Worm (Caenorhabditis elegans) whole organism, L3 larva: ENCODE measurements around the gene meg-2.

Experiments
- R02D3.7 ChIP-seq: fragments of 150-350 bp; optimal IDR thresholded peaks from 2 replicates; lab custom pipeline; 2014; ENCODE audit warnings: missing biosample characterization, missing genetic modification characterization
- ZK546.5 ChIP-seq: sonication (generic microtip); optimal IDR thresholded peaks from 2 replicates; lab custom pipeline; 2017; ENCODE audit warnings: missing biosample characterization, missing genetic modification characterization
- ama-1 ChIP-seq: fragments of 150-350 bp; optimal IDR thresholded peaks from 2 replicates; lab custom pipeline; 2018
- ceh-16 ChIP-seq: sonication (generic microtip); optimal IDR thresholded peaks from 2 replicates; lab custom pipeline; 2017; ENCODE audit warnings: missing biosample characterization, missing genetic modification characterization
- ceh-28 ChIP-seq: fragments of 150-350 bp; optimal IDR thresholded peaks from 2 replicates; lab custom pipeline; 2014; ENCODE audit warnings: missing biosample characterization, missing genetic modification reagents, missing genetic modification characterization
- ceh-82 ChIP-seq: fragments of 150-350 bp; optimal IDR thresholded peaks from 2 replicates; lab custom pipeline; 2014; ENCODE audit warnings: missing biosample characterization, missing genetic modification characterization
- daf-12 ChIP-seq: fragments of 150-350 bp; optimal IDR thresholded peaks from 2 replicates; lab custom pipeline; 2014; ENCODE audit warnings: missing biosample characterization, missing genetic modification reagents, missing genetic modification characterization
- egl-27 ChIP-seq: sonication (generic microtip); optimal IDR thresholded peaks from 4 replicates; lab custom pipeline; 2017; ENCODE audit warnings: missing biosample characterization, missing genetic modification reagents, missing genetic modification characterization
- elt-1 ChIP-seq: fragments of 150-350 bp; optimal IDR thresholded peaks from 2 replicates; lab custom pipeline; 2014; ENCODE audit warnings: missing biosample characterization, missing genetic modification characterization
- elt-2 ChIP-seq: sonication (generic microtip); optimal IDR thresholded peaks from 2 replicates; lab custom pipeline; 2016; ENCODE audit warnings: missing genetic modification reagents, mild to moderate bottlenecking, missing genetic modification characterization, missing compliant biosample characterization
- elt-3 ChIP-seq, 3 experiments: fragments of 150-350 bp in 1 of 3; sonication (generic microtip) in 2 of 3; optimal IDR thresholded peaks; 2 replicates in 2 of 3; 4 replicates in 1 of 3; lab custom pipeline; 2014 to 2017; ENCODE audit warnings: missing biosample characterization in 3 of 3, missing genetic modification characterization in 3 of 3
- eor-1 ChIP-seq, 2 experiments: fragments of 150-350 bp; optimal IDR thresholded peaks; 2 replicates each; lab custom pipeline; 2014 to 2018; ENCODE audit warnings: missing biosample characterization in 2 of 2, missing genetic modification characterization in 2 of 2
- fkh-10 ChIP-seq: sonication (generic microtip); optimal IDR thresholded peaks from 2 replicates; lab custom pipeline; 2017; ENCODE audit warnings: missing biosample characterization, missing genetic modification reagents, missing genetic modification characterization
- fos-1 ChIP-seq: fragments of 150-350 bp; optimal IDR thresholded peaks from 2 replicates; lab custom pipeline; 2014; ENCODE audit warnings: missing biosample characterization, missing genetic modification characterization
- hmg-11 ChIP-seq: sonication (generic microtip); optimal IDR thresholded peaks from 2 replicates; lab custom pipeline; 2016; ENCODE audit warnings: missing genetic modification characterization, missing compliant biosample characterization
- jun-1 ChIP-seq: fragments of 150-350 bp; optimal IDR thresholded peaks from 2 replicates; lab custom pipeline; 2014; ENCODE audit warnings: missing biosample characterization, missing genetic modification reagents, missing genetic modification characterization
- lin-15B ChIP-seq: fragments of 150-350 bp; optimal IDR thresholded peaks from 2 replicates; lab custom pipeline; 2014; ENCODE audit warnings: missing biosample characterization, missing genetic modification characterization
- lin-39 ChIP-seq: fragments of 150-350 bp; optimal IDR thresholded peaks from 2 replicates; lab custom pipeline; 2018; ENCODE audit warnings: missing biosample characterization, missing genetic modification reagents, missing genetic modification characterization
- lsy-12 ChIP-seq: sonication (generic microtip); optimal IDR thresholded peaks from 2 replicates; lab custom pipeline; 2016; ENCODE audit warnings: mild to moderate bottlenecking, missing genetic modification characterization, missing compliant biosample characterization
- mdl-1 ChIP-seq: fragments of 150-350 bp; optimal IDR thresholded peaks from 2 replicates; lab custom pipeline; 2014; ENCODE audit warnings: missing biosample characterization, missing genetic modification characterization
- mml-1 ChIP-seq: fragments of 150-350 bp; sonication (generic microtip); optimal IDR thresholded peaks from 3 replicates; lab custom pipeline; 2014; ENCODE audit warnings: missing biosample characterization, missing genetic modification characterization
- nfya-1 ChIP-seq: sonication (generic microtip); optimal IDR thresholded peaks from 2 replicates; lab custom pipeline; 2017; ENCODE audit warnings: missing genetic modification characterization, mild to moderate bottlenecking, missing compliant biosample characterization, antibody characterized with exemption, moderate library complexity; ENCODE audit not compliant: insufficient read depth
- nhr-11 ChIP-seq: fragments of 150-350 bp; optimal IDR thresholded peaks from 2 replicates; lab custom pipeline; 2014; ENCODE audit warnings: missing biosample characterization, missing genetic modification characterization
- nhr-12 ChIP-seq: fragments of 150-350 bp; optimal IDR thresholded peaks from 2 replicates; lab custom pipeline; 2014; ENCODE audit warnings: missing biosample characterization, missing genetic modification characterization
- nhr-23 ChIP-seq: fragments of 150-350 bp; optimal IDR thresholded peaks from 2 replicates; lab custom pipeline; 2014; ENCODE audit warnings: missing biosample characterization, missing genetic modification reagents, missing genetic modification characterization
- nhr-237 ChIP-seq: fragments of 150-350 bp; optimal IDR thresholded peaks from 2 replicates; lab custom pipeline; 2014; ENCODE audit warnings: missing biosample characterization, missing genetic modification characterization
- nhr-25 ChIP-seq: sonication (generic microtip); optimal IDR thresholded peaks from 2 replicates; lab custom pipeline; 2017; ENCODE audit warnings: missing biosample characterization, missing genetic modification characterization
- nhr-28 ChIP-seq: fragments of 150-350 bp; optimal IDR thresholded peaks from 2 replicates; lab custom pipeline; 2014; ENCODE audit warnings: missing biosample characterization, missing genetic modification characterization
- nhr-43 ChIP-seq: sonication (generic microtip); optimal IDR thresholded peaks from 2 replicates; lab custom pipeline; 2016; ENCODE audit warnings: mild to moderate bottlenecking, missing genetic modification characterization, missing compliant biosample characterization; ENCODE audit not compliant: poor library complexity, severe bottlenecking
- nhr-67 ChIP-seq: fragments of 150-350 bp; optimal IDR thresholded peaks from 2 replicates; lab custom pipeline; 2014; ENCODE audit warnings: missing biosample characterization, missing genetic modification characterization
- nhr-76 ChIP-seq: fragments of 150-350 bp; sonication (generic microtip); optimal IDR thresholded peaks from 5 replicates; lab custom pipeline; 2014; ENCODE audit warnings: missing biosample characterization, missing genetic modification characterization
- nhr-77 ChIP-seq: fragments of 150-350 bp; optimal IDR thresholded peaks from 2 replicates; lab custom pipeline; 2014; ENCODE audit warnings: missing biosample characterization, missing genetic modification characterization
- pha-4 ChIP-seq: fragments of 150-350 bp; optimal IDR thresholded peaks from 2 replicates; lab custom pipeline; 2014; ENCODE audit warnings: missing biosample characterization, missing genetic modification reagents, missing genetic modification characterization
- pqm-1 ChIP-seq: fragments of 150-350 bp; optimal IDR thresholded peaks from 2 replicates; lab custom pipeline; 2017; ENCODE audit warnings: missing biosample characterization, missing genetic modification characterization, inconsistent platforms
- sea-2 ChIP-seq: fragments of 150-350 bp; sonication (generic microtip); optimal IDR thresholded peaks from 4 replicates; lab custom pipeline; 2014; ENCODE audit warnings: missing biosample characterization, missing genetic modification reagents, missing genetic modification characterization
- skn-1 ChIP-seq: fragments of 150-350 bp; optimal IDR thresholded peaks from 2 replicates; lab custom pipeline; 2014; ENCODE audit warnings: missing biosample characterization, missing genetic modification characterization
- snpc-4 ChIP-seq: fragments of 150-350 bp; optimal IDR thresholded peaks from 2 replicates; lab custom pipeline; 2014; ENCODE audit warnings: missing biosample characterization, missing genetic modification characterization
- tbx-2 ChIP-seq: sonication (generic microtip); optimal IDR thresholded peaks from 2 replicates; lab custom pipeline; 2016; ENCODE audit warnings: mild to moderate bottlenecking, missing genetic modification characterization, missing compliant biosample characterization
- unc-39 ChIP-seq: sonication (generic microtip); optimal IDR thresholded peaks from 4 replicates; lab custom pipeline; 2017; ENCODE audit warnings: missing biosample characterization, missing genetic modification characterization
- unc-62 ChIP-seq: fragments of 150-350 bp; sonication (generic microtip); optimal IDR thresholded peaks from 4 replicates; lab custom pipeline; 2014; ENCODE audit warnings: missing biosample characterization, missing genetic modification reagents, missing genetic modification characterization
- zag-1 ChIP-seq: fragments of 150-350 bp; optimal IDR thresholded peaks from 2 replicates; lab custom pipeline; 2014; ENCODE audit warnings: missing biosample characterization, missing genetic modification characterization
- ztf-11 ChIP-seq: fragments of 150-350 bp; optimal IDR thresholded peaks from 2 replicates; lab custom pipeline; 2014; ENCODE audit warnings: missing biosample characterization, missing genetic modification characterization
- ztf-4 ChIP-seq: fragments of 150-350 bp; optimal IDR thresholded peaks from 2 replicates; lab custom pipeline; 2014; ENCODE audit warnings: missing biosample characterization, missing genetic modification characterization

The meg-2 gene

ce11 chrX:13928532-13928931 is 2.6 kb upstream of the meg-2 start:
- TF ChIP-seq nhr-76 (tag; lab: Kevin White, UChicago) (no peak), fos-1 (tag; lab: Kevin White, UChicago) (no peak), skn-1 (tag; lab: Kevin White, UChicago) (peak; percentile 97)

DNA sequence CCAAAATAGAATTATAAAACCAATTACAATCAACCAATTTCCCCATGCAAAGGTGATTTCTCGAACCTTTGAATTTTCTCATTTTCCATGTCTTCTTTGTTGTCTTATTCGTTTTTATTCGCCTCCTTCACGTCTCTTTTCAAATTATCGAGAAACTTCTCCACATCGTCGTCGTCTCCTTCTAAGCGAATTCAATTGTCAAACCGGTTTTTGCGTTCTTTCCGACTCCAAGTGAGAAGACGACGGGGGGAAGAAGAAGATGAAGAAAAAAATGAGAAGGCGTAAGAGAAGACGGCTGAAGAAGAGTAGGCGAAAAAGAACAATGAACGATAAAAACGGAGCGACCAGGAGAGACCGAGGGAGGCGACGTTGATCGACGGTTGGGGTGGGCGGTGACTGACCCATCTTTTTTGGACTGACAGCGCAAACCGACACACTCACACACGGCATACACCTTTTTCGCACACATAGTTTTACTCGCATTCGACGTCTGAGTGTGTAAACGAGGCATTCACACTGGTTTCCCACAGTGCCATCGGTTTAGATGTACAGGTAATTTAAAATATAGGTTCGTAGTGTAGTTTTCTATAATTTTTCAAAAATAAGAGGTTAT is 5.4 kb downstream of the meg-2 start:
- TF ChIP-seq nfya-1 (tag; lab: Kevin White, UChicago) (peak; percentile 63), elt-3 (tag; optimal IDR thresholded peaks at IDR 0.05; lab: Kevin White, UChicago) (peak in 2 of 3 experiments; percentile 81 to 82), nhr-43 (tag; lab: Kevin White, UChicago) (peak; percentile 55), nhr-25 (tag; lab: Kevin White, UChicago) (peak; percentile 98), elt-2 (no peak), egl-27 (no peak), ztf-11 (tag; lab: Kevin White, UChicago) (no peak), nhr-23 (peak; percentile 86), hmg-11 (peak; percentile 32), ceh-16 (tag; lab: Kevin White, UChicago) (no peak), ceh-28 (tag; lab: Kevin White, UChicago) (no peak)

DNA sequence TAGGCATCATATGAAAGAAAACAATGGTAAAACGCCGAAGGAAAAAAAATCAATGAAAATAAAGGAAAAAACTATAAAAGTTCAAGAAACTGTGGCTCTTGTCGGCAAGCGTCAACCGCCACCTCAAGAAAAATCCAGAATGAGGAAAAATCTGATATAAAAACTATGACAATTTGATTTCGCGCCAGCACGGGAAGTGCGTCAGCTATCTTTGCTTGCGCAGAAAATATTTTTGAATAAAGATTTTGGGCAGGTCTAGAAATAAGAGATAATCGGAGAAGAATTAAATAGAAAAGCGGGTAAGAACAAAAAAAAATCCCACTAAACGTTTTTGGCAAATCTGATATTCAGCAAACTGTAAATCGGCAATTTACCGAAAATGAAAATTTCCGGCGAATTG is 7.8 kb downstream of the meg-2 start:
- no peak for TF ChIP-seq fos-1 (tag; lab: Kevin White, UChicago)
- no peak for TF ChIP-seq unc-39 (tag; lab: Kevin White, UChicago)
- no peak for TF ChIP-seq mml-1
- TF ChIP-seq nfya-1 (tag; lab: Kevin White, UChicago), result peak; percentile 20
- no peak for TF ChIP-seq hmg-11
- no peak for TF ChIP-seq lin-39 (tag; lab: Kevin White, UChicago)
- peak; percentile 14 for TF ChIP-seq nhr-23
- TF ChIP-seq lsy-12 (tag; lab: Kevin White, UChicago), result no peak
- no peak for TF ChIP-seq nhr-76 (tag; lab: Kevin White, UChicago)
- peak; percentile 11 for TF ChIP-seq lin-15B (tag; lab: Kevin White, UChicago)

DNA sequence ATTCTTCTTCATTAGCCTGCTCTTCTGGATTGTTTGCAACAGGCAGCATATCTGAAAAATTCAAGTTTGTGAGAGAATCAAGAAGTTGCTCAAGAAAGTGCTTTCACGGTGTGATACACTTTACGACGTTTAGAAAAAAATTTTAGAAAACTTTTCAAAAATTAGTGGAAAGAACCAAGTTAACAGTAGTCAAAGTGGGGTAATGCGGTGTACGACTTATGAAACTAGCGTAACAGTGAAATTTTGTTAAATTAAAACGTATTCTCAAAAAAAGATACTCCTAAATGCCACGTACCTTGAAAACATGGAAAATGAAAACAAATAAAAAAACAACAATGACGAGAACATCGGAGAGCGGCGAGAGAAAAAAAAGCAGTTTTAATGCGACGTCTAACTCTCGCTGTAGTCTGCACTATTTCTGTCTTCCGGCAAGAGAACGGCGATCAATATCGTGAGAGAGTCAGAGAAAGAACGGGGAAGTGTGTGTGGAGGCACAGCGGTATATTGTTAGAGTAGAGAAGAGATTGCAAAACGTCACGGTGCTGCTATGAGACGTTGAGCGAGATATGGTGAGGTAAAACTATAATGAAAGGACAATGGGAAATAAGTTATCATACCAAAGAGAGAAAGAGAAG is 8.7 kb downstream of the meg-2 start, which contains the start of gene ekl-5:
ekl-5 (minus strand) TSS at position 51 of the 635 bp plus-strand sequence.
- peak; percentile 13 for TF ChIP-seq pqm-1 (tag; lab: Kevin White, UChicago)
- no peak for TF ChIP-seq nhr-12 (tag; lab: Kevin White, UChicago)
- TF ChIP-seq unc-39 (tag; lab: Kevin White, UChicago), result no peak
- TF ChIP-seq ceh-16 (tag; lab: Kevin White, UChicago), result no peak
- TF ChIP-seq jun-1 (tag; lab: Kevin White, UChicago), result peak; percentile 25
- no peak for TF ChIP-seq sea-2 (GFP tag; lab: Kevin White, UChicago)
- no peak for TF ChIP-seq unc-62 (GFP tag; lab: Kevin White, UChicago)
- TF ChIP-seq eor-1 (tag; optimal IDR thresholded peaks at IDR 0.05; lab: Kevin White, UChicago), result no peak
- TF ChIP-seq mdl-1 (tag; lab: Kevin White, UChicago), result no peak
- TF ChIP-seq lsy-12 (tag; lab: Kevin White, UChicago), result no peak
- no peak for TF ChIP-seq nhr-28 (tag; lab: Kevin White, UChicago)
- peak; percentile 54 for TF ChIP-seq elt-2
- TF ChIP-seq daf-12 (tag; lab: Kevin White, UChicago), result no peak
- no peak for TF ChIP-seq nhr-67 (tag; lab: Kevin White, UChicago)
- TF ChIP-seq skn-1 (tag; lab: Kevin White, UChicago), result no peak
- no peak for TF ChIP-seq nhr-237 (tag; lab: Kevin White, UChicago)
- peak; percentile 59 for TF ChIP-seq lin-39 (tag; lab: Kevin White, UChicago)
- peak; percentile 32 for TF ChIP-seq snpc-4 (tag; lab: Kevin White, UChicago)
- TF ChIP-seq ZK546.5 (tag; lab: Kevin White, UChicago), result no peak
- TF ChIP-seq fos-1 (tag; lab: Kevin White, UChicago), result no peak
- peak; percentile 85 for TF ChIP-seq ceh-28 (tag; lab: Kevin White, UChicago)
- no peak for TF ChIP-seq ztf-4
- no peak for TF ChIP-seq fkh-10 (GFP tag; lab: Kevin White, UChicago)
- TF ChIP-seq nhr-77 (tag; lab: Kevin White, UChicago), result no peak
- TF ChIP-seq R02D3.7, result peak; percentile 16
- no peak for TF ChIP-seq zag-1 (tag; lab: Kevin White, UChicago)
- peak; percentile 83 for TF ChIP-seq pha-4 (tag; lab: Kevin White, UChicago)
- peak; percentile 75 for TF ChIP-seq hmg-11
- no peak for TF ChIP-seq nhr-76 (tag; lab: Kevin White, UChicago)
- no peak for TF ChIP-seq egl-27
- peak in 2 of 3 experiments; percentile 9 to 73 for TF ChIP-seq elt-3 (tag; optimal IDR thresholded peaks at IDR 0.05; lab: Kevin White, UChicago)
- no peak for TF ChIP-seq nhr-11 (tag; lab: Kevin White, UChicago)
- no peak for TF ChIP-seq tbx-2 (tag; lab: Kevin White, UChicago)
- peak; percentile 38 for TF ChIP-seq nhr-23
- no peak for TF ChIP-seq ceh-82 (tag; lab: Kevin White, UChicago)
- no peak for TF ChIP-seq ama-1 (lab: Kevin White, UChicago)
- TF ChIP-seq nfya-1 (tag; lab: Kevin White, UChicago), result peak; percentile 74
- no peak for TF ChIP-seq lin-15B (tag; lab: Kevin White, UChicago)
- no peak for TF ChIP-seq elt-1 (tag; lab: Kevin White, UChicago)
- peak; percentile 72 for TF ChIP-seq nhr-25 (tag; lab: Kevin White, UChicago)
